Worm (Caenorhabditis elegans) whole organism, midembryonic: ENCODE data around the gene F59B1.4.

ENCODE experiments used
- T22C8.4 ChIP-seq: fragments of 200-800 bp; sonication (Bioruptor generic); IDR thresholded peaks from 2 replicates; pipeline ENCODE4 v1.3.6; 2022; ENCODE audit warnings: missing genetic modification characterization, missing compliant biosample characterization
- cog-1 ChIP-seq: sonication (generic microtip); optimal IDR thresholded peaks from 2 replicates; lab custom pipeline; 2016; ENCODE audit warnings: missing genetic modification characterization, missing compliant biosample characterization
- flt-1 ChIP-seq: fragments of 200-800 bp; sonication (Bioruptor generic); IDR thresholded peaks from 2 replicates; pipeline ENCODE4 v1.3.6; 2022; ENCODE audit warnings: missing genetic modification characterization, missing compliant biosample characterization
- klf-2 ChIP-seq: fragments of 200-800 bp; sonication (Bioruptor generic); conservative IDR thresholded peaks from 2 replicates; pipeline ENCODE4 v1.3.6; 2022; ENCODE audit warnings: missing genetic modification reagents, missing genetic modification characterization, missing compliant biosample characterization
- med-1 ChIP-seq: sonication (generic microtip); optimal IDR thresholded peaks from 2 replicates; lab custom pipeline; 2017; ENCODE audit warnings: missing genetic modification characterization, mild to moderate bottlenecking, missing compliant biosample characterization, antibody characterized with exemption, missing genetic modification reagents; ENCODE audit not compliant: insufficient read depth
- ref-1 ChIP-seq: fragments of 200-800 bp; sonication (Bioruptor generic); conservative IDR thresholded peaks from 2 replicates; pipeline ENCODE4 v1.3.6; 2022; ENCODE audit warnings: missing genetic modification reagents, missing genetic modification characterization, missing compliant biosample characterization
- tab-1 ChIP-seq: fragments of 200-800 bp; sonication (Bioruptor generic); IDR thresholded peaks from 2 replicates; pipeline ENCODE4 v1.3.6; 2022; ENCODE audit warnings: missing genetic modification characterization, missing compliant biosample characterization
- ztf-23 ChIP-seq: fragments of 200-800 bp; sonication (Bioruptor generic); IDR thresholded peaks from 2 replicates; pipeline ENCODE4 v1.3.6; 2022; ENCODE audit warnings: missing genetic modification reagents, missing genetic modification characterization, missing compliant biosample characterization
- ztf-29 ChIP-seq: fragments of 200-800 bp; sonication (Bioruptor generic); IDR thresholded peaks from 2 replicates; pipeline ENCODE4 v1.3.6; 2022; ENCODE audit warnings: missing genetic modification reagents, missing genetic modification characterization, missing compliant biosample characterization

Gene F59B1.4

DNA sequence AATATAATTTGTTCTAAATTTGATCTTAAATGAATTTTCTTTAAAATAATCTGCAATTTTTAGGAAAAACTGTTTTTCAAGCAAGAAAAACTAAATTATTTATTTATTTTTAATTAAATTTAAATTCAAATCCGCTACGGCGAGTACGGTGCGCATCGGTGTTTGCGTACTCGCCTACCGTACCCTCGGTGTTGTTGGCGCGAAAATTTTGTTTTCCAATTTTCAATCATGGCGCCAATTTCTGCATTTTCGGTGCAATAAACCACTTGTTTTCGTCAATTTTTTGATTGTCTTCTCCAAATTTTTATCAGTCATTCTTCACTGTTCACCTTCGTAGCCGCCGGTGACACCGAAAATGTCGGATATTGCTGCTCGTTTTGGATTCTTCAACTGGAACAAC lies 48.0 kb downstream of the F59B1.4 start, which contains the start of gene pygl-1:
Gene pygl-1, plus strand, starts transcription at position 211 of the 400 bp plus-strand sequence.
- TF ChIP-seq ztf-23 (GFP tag; lab: Robert Waterston, UW) (no peak), T22C8.4 (GFP tag; lab: Robert Waterston, UW) (no peak), flt-1 (no peak), klf-2 (GFP tag; lab: Robert Waterston, UW) (no peak), med-1 (GFP tag; lab: Kevin White, UChicago) (no peak), tab-1 (GFP tag; lab: Robert Waterston, UW) (no peak), cog-1 (tag; lab: Kevin White, UChicago) (no peak), ztf-29 (GFP tag; lab: Robert Waterston, UW) (no peak), ref-1 (GFP tag; lab: Robert Waterston, UW) (no peak)

DNA sequence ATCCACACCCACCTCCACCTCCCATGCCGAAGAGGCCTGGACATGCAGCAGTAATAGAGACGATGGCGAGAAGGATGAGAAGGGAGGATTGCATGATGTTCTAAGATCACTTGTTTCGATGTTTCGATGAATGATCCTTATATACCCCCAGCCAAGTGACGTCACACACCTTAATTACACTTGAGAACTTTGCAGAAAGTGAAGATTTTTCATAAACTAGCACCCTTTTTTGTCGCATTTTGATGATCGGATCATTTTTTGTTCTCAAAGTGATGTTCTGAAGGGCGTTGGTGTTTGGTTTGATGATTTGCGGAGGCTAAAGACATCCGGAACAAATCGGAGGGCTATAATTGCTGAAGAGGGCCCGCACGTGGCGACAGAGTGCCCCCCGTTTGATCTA lies 51.1 kb downstream of the F59B1.4 start, which contains the start of gene grl-27:
Gene grl-27, minus strand, starts transcription at position 101 of the 400 bp plus-strand sequence.
- TF ChIP-seq med-1 (GFP tag; lab: Kevin White, UChicago) (no peak), tab-1 (GFP tag; lab: Robert Waterston, UW) (no peak), T22C8.4 (GFP tag; lab: Robert Waterston, UW) (no peak), cog-1 (tag; lab: Kevin White, UChicago) (no peak), ref-1 (GFP tag; lab: Robert Waterston, UW) (no peak), ztf-29 (GFP tag; lab: Robert Waterston, UW) (no peak), flt-1 (no peak), ztf-23 (GFP tag; lab: Robert Waterston, UW) (no peak), klf-2 (GFP tag; lab: Robert Waterston, UW) (no peak)
